Worm (Caenorhabditis elegans): ENCODE results near the gene tbck-1.

DNA sequence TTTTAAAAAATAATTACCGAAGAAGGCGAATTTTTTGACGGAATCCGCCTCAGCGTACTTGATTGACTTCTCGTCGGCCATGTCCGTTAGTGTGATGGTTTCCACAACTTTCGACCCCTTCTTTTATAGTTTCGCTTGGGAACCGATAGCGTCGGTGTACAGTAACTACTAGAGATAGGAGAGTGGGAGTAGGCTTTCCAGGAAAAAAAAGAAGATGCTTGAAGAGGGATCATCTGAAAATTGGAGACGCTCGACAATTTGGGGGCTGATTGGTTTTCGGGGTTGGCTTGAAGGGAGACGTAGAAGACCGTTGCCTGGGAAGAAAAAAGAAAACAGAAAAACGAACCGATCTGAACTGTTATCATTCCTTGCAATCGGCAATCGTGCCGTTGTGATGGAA lies 42.3 kb downstream of the tbck-1 start, which contains the start of gene col-20:
- no peak for TF ChIP-seq skn-1 (tag; optimal IDR thresholded peaks at IDR 0.05)
- no peak for TF ChIP-seq nhr-76 (tag; optimal IDR thresholded peaks at IDR 0.05)
- no peak for TF ChIP-seq aha-1 (tag)
- no peak for TF ChIP-seq ceh-82 (tag; optimal IDR thresholded peaks at IDR 0.05)
- no peak for TF ChIP-seq nhr-77 (tag; optimal IDR thresholded peaks at IDR 0.05)
- no peak for TF ChIP-seq Y75B8A.6 (GFP tag; IDR thresholded peaks at IDR 0.05)
- TF ChIP-seq unc-130 (GFP tag; optimal IDR thresholded peaks at IDR 0.05) = no peak
- TF ChIP-seq unc-62 (GFP tag; optimal IDR thresholded peaks at IDR 0.05 in 1 of 2) = no peak
- TF ChIP-seq unc-62 (tag; optimal IDR thresholded peaks at IDR 0.05) = no peak

All from whole organism, L4 larva.